Fruit fly (Drosophila melanogaster): Measurements from ENCODE around the gene bi.

bi gene

DNA sequence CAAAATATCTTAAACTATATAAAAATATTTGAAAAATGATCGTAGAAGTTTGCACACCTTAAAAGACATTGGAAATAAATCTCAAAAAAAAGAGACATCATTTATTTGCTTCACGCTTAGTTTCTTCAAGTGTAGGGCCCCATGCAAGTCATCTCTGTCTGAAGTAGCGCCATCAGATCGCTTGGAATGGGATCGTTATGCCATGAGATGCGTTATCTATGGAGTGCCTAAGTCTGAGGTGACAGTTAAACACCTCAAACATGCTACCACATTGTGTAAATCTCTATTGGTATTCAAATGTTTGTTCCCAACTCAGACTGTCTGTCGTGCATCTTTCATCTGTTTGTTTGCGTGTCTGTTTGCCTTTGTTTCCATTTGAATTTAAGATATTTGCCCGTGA, 45.1 kb downstream of the bi start:
- TF ChIP-seq dsf (GFP tag; optimal IDR thresholded peaks at IDR 0.05; ENCODE audit: borderline replicate concordance) (no peak), sv (GFP tag; optimal IDR thresholded peaks at IDR 0.05) (no peak), tai (GFP tag; optimal IDR thresholded peaks at IDR 0.05) (no peak)

DNA sequence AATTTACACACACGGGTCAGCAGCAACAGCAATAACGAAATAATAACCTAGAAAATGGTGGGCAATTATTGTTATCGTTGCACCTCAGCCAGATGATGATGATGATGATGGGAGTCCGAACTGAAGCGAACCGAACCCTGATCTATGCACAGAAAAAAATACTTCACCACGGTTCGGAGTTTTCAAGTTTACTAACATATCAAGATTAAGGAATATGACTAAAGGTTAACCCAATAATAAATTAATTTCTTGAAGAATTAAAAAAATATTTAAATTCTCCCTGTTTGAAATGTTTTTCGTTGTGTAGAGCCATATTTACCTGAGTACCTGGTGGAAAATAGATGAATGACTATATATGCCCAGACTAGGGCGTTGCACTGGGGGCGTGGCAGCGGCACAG, 47.0 kb downstream of the bi start:
- TF ChIP-seq dl (GFP tag; optimal IDR thresholded peaks at IDR 0.05; ENCODE audit: insufficient read depth in 1 of 2, partially characterized antibody in 2 of 2) = no peak
- TF ChIP-seq OdsH (GFP tag; optimal IDR thresholded peaks at IDR 0.05) = no peak
- no peak for TF ChIP-seq Abd-B (GFP tag; optimal IDR thresholded peaks at IDR 0.05)
- no peak for TF ChIP-seq lola (GFP tag; optimal IDR thresholded peaks at IDR 0.05)
- no peak for TF ChIP-seq Dif (GFP tag; optimal IDR thresholded peaks at IDR 0.05; ENCODE audit: partially characterized antibody)
- TF ChIP-seq Rel (GFP tag; optimal IDR thresholded peaks at IDR 0.05) = no peak
- no peak for TF ChIP-seq Rel (tag; optimal IDR thresholded peaks at IDR 0.05)
- TF ChIP-seq woc (GFP tag; optimal IDR thresholded peaks at IDR 0.05) = no peak
- TF ChIP-seq sv (GFP tag; optimal IDR thresholded peaks at IDR 0.05) = no peak
- TF ChIP-seq CG32264 (GFP tag; optimal IDR thresholded peaks at IDR 0.05) = no peak
- no peak for TF ChIP-seq brk (GFP tag; optimal IDR thresholded peaks at IDR 0.05)
- no peak for TF ChIP-seq usp (GFP tag; optimal IDR thresholded peaks at IDR 0.05)
- no peak for TF ChIP-seq tai (GFP tag; optimal IDR thresholded peaks at IDR 0.05)
- TF ChIP-seq Vsx2 (GFP tag; optimal IDR thresholded peaks at IDR 0.05; ENCODE audit: partially characterized antibody) = no peak
- TF ChIP-seq fru (GFP tag; optimal IDR thresholded peaks at IDR 0.05) = no peak
- no peak for TF ChIP-seq foxo (GFP tag; optimal IDR thresholded peaks at IDR 0.05)
- TF ChIP-seq CrebA (GFP tag; optimal IDR thresholded peaks at IDR 0.05; ENCODE audit: borderline replicate concordance) = no peak
- no peak for TF ChIP-seq GATAd (GFP tag; optimal IDR thresholded peaks at IDR 0.05)
- no peak for TF ChIP-seq ey (GFP tag; optimal IDR thresholded peaks at IDR 0.05)
- TF ChIP-seq HLH106 (tag; optimal IDR thresholded peaks at IDR 0.05) = no peak

DNA sequence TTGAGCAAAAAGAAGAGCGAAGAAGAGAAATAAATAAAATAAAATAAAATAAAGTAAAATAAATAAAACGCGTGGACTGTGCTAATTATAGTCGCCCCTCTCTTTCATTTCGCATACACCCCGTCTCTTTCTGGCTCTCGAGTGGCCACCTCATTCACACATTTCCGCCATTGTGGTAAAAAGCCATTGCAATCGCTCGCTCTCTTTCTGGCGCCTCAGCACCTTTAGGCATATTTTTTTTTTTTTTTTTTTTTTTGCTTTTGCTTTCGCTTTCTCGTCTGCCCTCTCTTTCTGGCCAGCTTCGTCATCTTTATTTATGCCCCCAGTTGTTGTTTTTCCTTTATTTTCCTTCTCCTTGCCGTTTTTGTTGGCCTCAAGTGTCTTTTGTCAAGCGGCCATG, 49.3 kb downstream of the bi start:
- TF ChIP-seq Hnf4 (GFP tag; optimal IDR thresholded peaks at IDR 0.05) (no peak), ey (GFP tag; optimal IDR thresholded peaks at IDR 0.05) (no peak), usp (GFP tag; optimal IDR thresholded peaks at IDR 0.05) (no peak), Mio (GFP tag; optimal IDR thresholded peaks at IDR 0.05) (no peak), foxo (GFP tag; optimal IDR thresholded peaks at IDR 0.05) (no peak), CG9705 (GFP tag; optimal IDR thresholded peaks at IDR 0.05) (no peak), Hr78 (GFP tag; optimal IDR thresholded peaks at IDR 0.05) (no peak), psq (GFP tag; optimal IDR thresholded peaks at IDR 0.05) (peak; percentile 72), Abd-B (GFP tag; optimal IDR thresholded peaks at IDR 0.05) (no peak), Vsx2 (GFP tag; optimal IDR thresholded peaks at IDR 0.05; ENCODE audit: partially characterized antibody) (peak; percentile 24), h (GFP tag; optimal IDR thresholded peaks at IDR 0.05) (no peak), Jra (GFP tag; optimal IDR thresholded peaks at IDR 0.05) (no peak), GATAd (GFP tag; optimal IDR thresholded peaks at IDR 0.05) (no peak), Myc (optimal IDR thresholded peaks at IDR 0.05) (no peak)

DNA sequence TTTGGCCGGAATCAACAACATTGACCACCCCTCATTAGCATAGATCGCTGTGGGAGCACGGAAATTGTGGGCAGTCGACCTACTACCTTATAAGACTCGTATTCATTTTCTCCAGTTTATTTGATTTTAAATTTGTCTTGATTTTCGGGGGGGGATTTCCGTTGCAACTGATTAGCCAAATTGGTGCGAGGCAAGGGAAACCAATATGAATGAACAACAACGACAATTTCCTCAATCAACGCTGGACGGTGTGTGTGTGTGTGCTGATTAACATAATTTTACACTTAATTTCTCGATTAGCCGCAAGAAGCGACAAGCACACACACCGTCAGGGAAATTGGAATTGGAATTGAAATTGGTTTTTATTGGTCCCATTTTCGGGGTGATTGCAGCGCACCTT, 56.5 kb downstream of the bi start:
- no peak for TF ChIP-seq woc (GFP tag; optimal IDR thresholded peaks at IDR 0.05)
- TF ChIP-seq dsf (GFP tag; optimal IDR thresholded peaks at IDR 0.05; ENCODE audit: borderline replicate concordance) = no peak
- no peak for TF ChIP-seq Mio (GFP tag; optimal IDR thresholded peaks at IDR 0.05)
- TF ChIP-seq Hnf4 (GFP tag; optimal IDR thresholded peaks at IDR 0.05) = no peak
- no peak for TF ChIP-seq Abd-B (GFP tag; optimal IDR thresholded peaks at IDR 0.05)
- TF ChIP-seq sage (GFP tag; optimal IDR thresholded peaks at IDR 0.05) = no peak
- no peak for TF ChIP-seq dmrt93B (GFP tag; optimal IDR thresholded peaks at IDR 0.05)
- TF ChIP-seq foxo (GFP tag; optimal IDR thresholded peaks at IDR 0.05) = no peak
- no peak for TF ChIP-seq GATAd (GFP tag; optimal IDR thresholded peaks at IDR 0.05)

DNA sequence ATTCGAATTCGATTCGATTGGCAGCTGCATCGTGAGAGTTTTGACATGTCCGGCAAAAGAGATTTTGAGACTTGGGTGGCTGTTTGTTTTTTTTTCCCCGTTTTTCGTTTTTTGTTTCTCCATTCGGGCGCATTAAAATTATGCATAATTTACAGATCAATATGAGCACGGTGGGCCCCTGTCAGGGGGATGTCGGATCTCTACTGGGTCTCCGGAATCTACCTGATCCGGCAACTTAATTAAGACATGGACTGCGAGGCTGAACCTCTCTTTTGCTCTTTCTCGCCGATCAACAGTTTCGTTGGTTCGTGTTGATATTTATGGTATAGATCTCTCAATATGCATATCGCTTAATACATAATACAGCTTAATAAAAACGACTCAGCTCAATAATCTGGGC, 61.3 kb downstream of the bi start:
- TF ChIP-seq Sp1 (GFP tag; optimal IDR thresholded peaks at IDR 0.05) = no peak
- no peak for TF ChIP-seq HLH106 (tag; optimal IDR thresholded peaks at IDR 0.05)
- TF ChIP-seq usp (GFP tag; optimal IDR thresholded peaks at IDR 0.05) = no peak
- no peak for TF ChIP-seq Mio (GFP tag; optimal IDR thresholded peaks at IDR 0.05)
- no peak for TF ChIP-seq lola (GFP tag; optimal IDR thresholded peaks at IDR 0.05)
- no peak for TF ChIP-seq Rel (GFP tag; optimal IDR thresholded peaks at IDR 0.05)
- no peak for TF ChIP-seq Rel (tag; optimal IDR thresholded peaks at IDR 0.05)
- TF ChIP-seq Dif (GFP tag; optimal IDR thresholded peaks at IDR 0.05; ENCODE audit: partially characterized antibody) = no peak
- TF ChIP-seq fru (GFP tag; optimal IDR thresholded peaks at IDR 0.05) = no peak
- TF ChIP-seq Vsx2 (GFP tag; optimal IDR thresholded peaks at IDR 0.05; ENCODE audit: partially characterized antibody) = no peak
- TF ChIP-seq sage (GFP tag; optimal IDR thresholded peaks at IDR 0.05) = no peak
- no peak for TF ChIP-seq sv (GFP tag; optimal IDR thresholded peaks at IDR 0.05)
- TF ChIP-seq pan (optimal IDR thresholded peaks at IDR 0.05) = no peak
- TF ChIP-seq Hr78 (GFP tag; optimal IDR thresholded peaks at IDR 0.05) = no peak
- no peak for TF ChIP-seq CrebA (GFP tag; optimal IDR thresholded peaks at IDR 0.05; ENCODE audit: borderline replicate concordance)

All from whole organism, wandering third instar larva.